Worm (Caenorhabditis elegans): ENCODE results near the gene gcy-29.
A peak's percentile ranks its signal among the peaks of the same experiment; 100 is the strongest.

gcy-29 gene

ce11 chrII:14515017-14515416, 33.6 kb downstream of the gcy-29 start, which contains the start of gene K10H10.9:
TSS of gene K10H10.9 (minus strand) at chrII:14515117.
- TF ChIP-seq ama-1 (optimal IDR thresholded peaks at IDR 0.05) (no peak), blmp-1 (tag; optimal IDR thresholded peaks at IDR 0.05) (no peak), fos-1 (tag; optimal IDR thresholded peaks at IDR 0.05) (no peak), nhr-77 (tag; optimal IDR thresholded peaks at IDR 0.05) (no peak), nhr-20 (tag; optimal IDR thresholded peaks at IDR 0.05) (no peak), lin-13 (GFP tag; optimal IDR thresholded peaks at IDR 0.05) (no peak), mdl-1 (tag; optimal IDR thresholded peaks at IDR 0.05) (no peak), dsc-1 (tag; optimal IDR thresholded peaks at IDR 0.05) (no peak), tlp-1 (tag; optimal IDR thresholded peaks at IDR 0.05) (no peak)

- TF ChIP-seq ets-5 (GFP tag; IDR thresholded peaks at IDR 0.05), result no peak
- no peak for TF ChIP-seq ceh-90 (tag; optimal IDR thresholded peaks at IDR 0.05)
- TF ChIP-seq tlp-1 (tag; optimal IDR thresholded peaks at IDR 0.05), result no peak
- no peak for TF ChIP-seq nhr-84 (tag; optimal IDR thresholded peaks at IDR 0.05)
- TF ChIP-seq nhr-237 (tag; optimal IDR thresholded peaks at IDR 0.05), result no peak
- no peak for TF ChIP-seq blmp-1 (tag; optimal IDR thresholded peaks at IDR 0.05)
- no peak for TF ChIP-seq nhr-77 (tag; optimal IDR thresholded peaks at IDR 0.05)
- TF ChIP-seq ceh-82 (tag; optimal IDR thresholded peaks at IDR 0.05), result no peak
- TF ChIP-seq egl-27 (tag; optimal IDR thresholded peaks at IDR 0.05), result no peak
- no peak for TF ChIP-seq ztf-11 (tag; optimal IDR thresholded peaks at IDR 0.05)
- no peak for TF ChIP-seq unc-62 (GFP tag; optimal IDR thresholded peaks at IDR 0.05)
Measured at ce11 chrII:14511189-14511588, 37.4 kb downstream of the gcy-29 start, which contains the start of gene K10H10.13. TSS of gene K10H10.13 (minus strand) at chrII:14511289.

ce11 chrII:14510162-14510561, 38.4 kb downstream of the gcy-29 start:
- TF ChIP-seq elt-2 (tag; optimal IDR thresholded peaks at IDR 0.05) (peak; percentile 39), sptf-1 (tag; optimal IDR thresholded peaks at IDR 0.05) (no peak)

ce11 chrII:14507563-14507962, 41.0 kb downstream of the gcy-29 start, which contains the start of the genes K10H10.7 and K10H10.10:
TSS of gene K10H10.7 (minus strand) at chrII:14507663.
TSS of gene K10H10.10 (plus strand) at chrII:14507766.
- TF ChIP-seq fkh-4 (tag; optimal IDR thresholded peaks at IDR 0.05; ENCODE audit: borderline replicate concordance) (no peak), elt-3 (tag; optimal IDR thresholded peaks at IDR 0.05) (no peak), dsc-1 (tag; optimal IDR thresholded peaks at IDR 0.05) (no peak), Y116A8C.19 (tag; optimal IDR thresholded peaks at IDR 0.05; ENCODE audit: borderline replicate concordance) (no peak)

ce11 chrII:14506245-14506644, 42.3 kb downstream of the gcy-29 start, which contains the start of gene K10H10.12:
TSS of gene K10H10.12 (minus strand) at chrII:14506345.
- TF ChIP-seq ceh-82 (tag; optimal IDR thresholded peaks at IDR 0.05) (no peak), ceh-8 (GFP tag; optimal IDR thresholded peaks at IDR 0.05) (no peak), lin-35 (GFP tag; optimal IDR thresholded peaks at IDR 0.05) (no peak), nhr-47 (tag; optimal IDR thresholded peaks at IDR 0.05) (no peak), hpl-2 (GFP tag; optimal IDR thresholded peaks at IDR 0.05) (no peak), isw-1 (GFP tag; IDR thresholded peaks at IDR 0.05) (no peak), elt-3 (tag; optimal IDR thresholded peaks at IDR 0.05) (no peak)

ce11 chrII:14502997-14503396, 45.6 kb downstream of the gcy-29 start, which contains the start of gene K10H10.6:
TSS of gene K10H10.6 (plus strand) at chrII:14503297.
- TF ChIP-seq aly-2 (tag; optimal IDR thresholded peaks at IDR 0.05) (no peak), pax-3 (tag; optimal IDR thresholded peaks at IDR 0.05) (no peak), tbx-2 (tag; optimal IDR thresholded peaks at IDR 0.05) (no peak), snu-23 (GFP tag; optimal IDR thresholded peaks at IDR 0.05) (no peak), snpc-4 (tag; optimal IDR thresholded peaks at IDR 0.05) (no peak), fkh-8 (tag; optimal IDR thresholded peaks at IDR 0.05) (no peak), jun-1 (tag; optimal IDR thresholded peaks at IDR 0.05) (no peak)
